Fruit fly (Drosophila melanogaster): ENCODE data around the gene ImpL1.

ImpL1 gene

dm6 chr3L:13397656-13398055 is 15.1 kb downstream of the ImpL1 start:
- peak; percentile 72 for TF ChIP-seq fkh (GFP tag; optimal IDR thresholded peaks at IDR 0.05)
- no peak for TF ChIP-seq Sox14 (GFP tag; optimal IDR thresholded peaks at IDR 0.05)

- TF ChIP-seq CG10669 (GFP tag; optimal IDR thresholded peaks at IDR 0.05) (no peak), Sox102F (GFP tag; optimal IDR thresholded peaks at IDR 0.05) (peak; percentile 6), Ets21C (GFP tag; optimal IDR thresholded peaks at IDR 0.05) (no peak), fd59A (GFP tag; optimal IDR thresholded peaks at IDR 0.05) (no peak), Sox15 (GFP tag; optimal IDR thresholded peaks at IDR 0.05) (no peak), Smox (GFP tag; optimal IDR thresholded peaks at IDR 0.05) (no peak), esn (GFP tag; optimal IDR thresholded peaks at IDR 0.05) (peak; percentile 35), ss (GFP tag; optimal IDR thresholded peaks at IDR 0.05) (peak; percentile 33 to 39), Blimp-1 (GFP tag; optimal IDR thresholded peaks at IDR 0.05) (no peak), topi (GFP tag; optimal IDR thresholded peaks at IDR 0.05) (peak; percentile 8), CG8119 (GFP tag; IDR thresholded peaks at IDR 0.05) (no peak), Eip93F (GFP tag; optimal IDR thresholded peaks at IDR 0.05) (no peak), CG6163 (GFP tag; IDR thresholded peaks at IDR 0.05) (0 out of 3 replicates have a peak, but pooled peaks have one; percentile 40), Sox14 (GFP tag; optimal IDR thresholded peaks at IDR 0.05) (no peak), CG31627 (GFP tag; optimal IDR thresholded peaks at IDR 0.05) (no peak), Lpt (GFP tag; optimal IDR thresholded peaks at IDR 0.05) (no peak), eg (GFP tag; IDR thresholded peaks at IDR 0.05) (no peak), achi (GFP tag; optimal IDR thresholded peaks at IDR 0.05) (no peak), Hr4 (GFP tag; optimal IDR thresholded peaks at IDR 0.05) (no peak), dsx (GFP tag; optimal IDR thresholded peaks at IDR 0.05; ENCODE audit: poor library complexity, severe bottlenecking) (no peak), CG11762 (GFP tag; optimal IDR thresholded peaks at IDR 0.05; ENCODE audit: insufficient read depth) (no peak), Hr39 (GFP tag; optimal IDR thresholded peaks at IDR 0.05) (no peak), fkh (GFP tag; optimal IDR thresholded peaks at IDR 0.05) (peak; percentile 16), Eip78C (GFP tag) (peak; percentile 13), CG6854 (GFP tag; optimal IDR thresholded peaks at IDR 0.05) (peak; percentile 23), CG9139 (GFP tag; optimal IDR thresholded peaks at IDR 0.05) (peak; percentile 6)
Observed at dm6 chr3L:13400872-13401418, 18.4 kb downstream of the ImpL1 start, which contains the start of gene sens. Gene sens (minus strand): TSS chr3L:13401125.

- peak; percentile 68 for TF ChIP-seq Eip78C (GFP tag)
- no peak for TF ChIP-seq Smox (GFP tag; optimal IDR thresholded peaks at IDR 0.05)
- no peak for TF ChIP-seq CG6808 (GFP tag; optimal IDR thresholded peaks at IDR 0.05)
- peak; percentile 8 for TF ChIP-seq CG3919 (GFP tag; optimal IDR thresholded peaks at IDR 0.05)
- peak; percentile 8 for TF ChIP-seq Met (GFP tag; optimal IDR thresholded peaks at IDR 0.05)
- TF ChIP-seq Sox14 (GFP tag; optimal IDR thresholded peaks at IDR 0.05) = no peak
- TF ChIP-seq Lpt (GFP tag; optimal IDR thresholded peaks at IDR 0.05) = no peak
- no peak for TF ChIP-seq Ets21C (GFP tag; optimal IDR thresholded peaks at IDR 0.05)
- peak; percentile 5 for TF ChIP-seq CG10631 (GFP tag; optimal IDR thresholded peaks at IDR 0.05)
- TF ChIP-seq Blimp-1 (GFP tag; optimal IDR thresholded peaks at IDR 0.05) = no peak
- TF ChIP-seq fd85E (GFP tag; optimal IDR thresholded peaks at IDR 0.05) = no peak
- no peak for TF ChIP-seq salr (GFP tag; optimal IDR thresholded peaks at IDR 0.05)
- peak; percentile 39 for TF ChIP-seq esn (GFP tag; optimal IDR thresholded peaks at IDR 0.05)
- no peak for TF ChIP-seq CG3032 (tag; optimal IDR thresholded peaks at IDR 0.05)
- TF ChIP-seq fkh (GFP tag; optimal IDR thresholded peaks at IDR 0.05) = no peak
- TF ChIP-seq topi (GFP tag; optimal IDR thresholded peaks at IDR 0.05) = peak; percentile 20
- peak; percentile 21 for TF ChIP-seq svp (GFP tag)
- no peak for TF ChIP-seq Hr39 (GFP tag; optimal IDR thresholded peaks at IDR 0.05)
- no peak for TF ChIP-seq Hr4 (GFP tag; optimal IDR thresholded peaks at IDR 0.05)
- TF ChIP-seq CG34406 (GFP tag; optimal IDR thresholded peaks at IDR 0.05) = no peak
- TF ChIP-seq net (GFP tag; optimal IDR thresholded peaks at IDR 0.05) = no peak
- TF ChIP-seq vri (GFP tag; optimal IDR thresholded peaks at IDR 0.05) = no peak
- no peak for TF ChIP-seq dsx (GFP tag; optimal IDR thresholded peaks at IDR 0.05; ENCODE audit: poor library complexity, severe bottlenecking)
- TF ChIP-seq CG1621 (tag; optimal IDR thresholded peaks at IDR 0.05) = no peak
- TF ChIP-seq CG11902 (GFP tag; optimal IDR thresholded peaks at IDR 0.05) = no peak
Observed at dm6 chr3L:13403141-13403867, 20.7 kb downstream of the ImpL1 start.
